Fruit fly (Drosophila melanogaster) whole organism, prepupa: ENCODE results near the gene IP3K2.

ENCODE experiments used
- CG10631 ChIP-seq: fragments of 200-800 bp; sonication (Bioruptor generic); optimal IDR thresholded peaks from 2 replicates; lab custom pipeline; 2016; ENCODE audit warnings: missing biosample characterization, missing genetic modification characterization
- CG11902 ChIP-seq: fragments of 200-800 bp; sonication (Bioruptor generic); optimal IDR thresholded peaks from 3 replicates; lab custom pipeline; 2016; ENCODE audit warnings: missing biosample characterization, missing genetic modification characterization
- CG3032 ChIP-seq: fragments of 200-800 bp; optimal IDR thresholded peaks from 2 replicates; lab custom pipeline; 2019; ENCODE audit warnings: missing biosample characterization, mild to moderate bottlenecking, missing genetic modification characterization, moderate library complexity
- CG6276 ChIP-seq: fragments of 200-800 bp; sonication (Bioruptor generic); optimal IDR thresholded peaks from 2 replicates; lab custom pipeline; 2017; ENCODE audit warnings: missing biosample characterization, mild to moderate bottlenecking, missing genetic modification characterization
- CG6792 ChIP-seq: fragments of 200-800 bp; sonication (Bioruptor generic); optimal IDR thresholded peaks from 3 replicates; lab custom pipeline; 2016; ENCODE audit warnings: missing biosample characterization, missing genetic modification characterization
- Hr38 ChIP-seq: sonication (Bioruptor generic); optimal IDR thresholded peaks from 2 replicates; lab custom pipeline; 2016; ENCODE audit warnings: missing biosample characterization, missing genetic modification characterization
- Hr39 ChIP-seq: fragments of 200-800 bp; sonication (Bioruptor generic); optimal IDR thresholded peaks from 2 replicates; lab custom pipeline; 2016; ENCODE audit warnings: missing biosample characterization, missing genetic modification characterization
- Smox ChIP-seq: fragments of 200-800 bp; sonication (Bioruptor generic); optimal IDR thresholded peaks from 3 replicates; lab custom pipeline; 2016; ENCODE audit warnings: missing biosample characterization, missing genetic modification characterization
- net ChIP-seq: fragments of 200-800 bp; sonication (Bioruptor generic); optimal IDR thresholded peaks from 3 replicates; lab custom pipeline; 2016; ENCODE audit warnings: missing biosample characterization, missing genetic modification characterization

dm6 chrX:13284548-13284974 is 18.9 kb upstream of the IP3K2 start:
- no peak for TF ChIP-seq net (GFP tag; lab: Kevin White, UChicago)
- TF ChIP-seq CG6792, result no peak
- TF ChIP-seq Smox (GFP tag; lab: Kevin White, UChicago), result no peak
- TF ChIP-seq CG11902 (GFP tag; lab: Kevin White, UChicago), result no peak
- no peak for TF ChIP-seq CG10631
- TF ChIP-seq CG6276, result peak; percentile 20
- no peak for TF ChIP-seq Hr38 (GFP tag; lab: Kevin White, UChicago)
- TF ChIP-seq Hr39 (GFP tag; lab: Kevin White, UChicago), result no peak
- TF ChIP-seq CG3032, result no peak
